Worm (Caenorhabditis elegans): ENCODE measurements around the gene T28A11.3.

ce11 chrV:3259168-3259622, 15.9 kb upstream of the T28A11.3 start, which contains the start of gene T28A11.16:
- TF ChIP-seq dao-5 (tag; optimal IDR thresholded peaks at IDR 0.05): no peak
- no peak for TF ChIP-seq W03F9.2 (tag; optimal IDR thresholded peaks at IDR 0.05)
- TF ChIP-seq him-1 (tag; optimal IDR thresholded peaks at IDR 0.05): no peak

Measured in whole organism, L4/young adult.